Fruit fly (Drosophila melanogaster) whole organism, embryonic: ENCODE measurements around the gene CG43137.

ENCODE experiments used
- Abd-B ChIP-seq: fragments of 200-800 bp; sonication (Bioruptor generic); optimal IDR thresholded peaks from 2 replicates; lab custom pipeline; 2018; ENCODE audit warnings: missing biosample characterization, mild to moderate bottlenecking, missing genetic modification characterization, moderate library complexity
- BtbVII ChIP-seq: fragments of 200-800 bp; sonication (Bioruptor generic); optimal IDR thresholded peaks from 3 replicates; lab custom pipeline; 2017; ENCODE audit warnings: missing biosample characterization, mild to moderate bottlenecking, missing genetic modification characterization
- CG10979 ChIP-seq: fragments of 200-800 bp; sonication (Bioruptor generic); optimal IDR thresholded peaks from 2 replicates; lab custom pipeline; 2018; ENCODE audit warnings: missing biosample characterization, mild to moderate bottlenecking, missing genetic modification characterization, moderate library complexity
- CG1233 ChIP-seq: fragments of 200-800 bp; sonication (Bioruptor generic); optimal IDR thresholded peaks from 4 replicates; lab custom pipeline; 2018; ENCODE audit warnings: missing biosample characterization, mild to moderate bottlenecking, missing genetic modification characterization
- CG13775 ChIP-seq: fragments of 200-800 bp; sonication (Bioruptor generic); optimal IDR thresholded peaks from 3 replicates; lab custom pipeline; 2017; ENCODE audit warnings: missing biosample characterization, mild to moderate bottlenecking, missing genetic modification characterization
- CG15073 ChIP-seq: fragments of 200-800 bp; sonication (Bioruptor generic); optimal IDR thresholded peaks from 2 replicates; lab custom pipeline; 2016; ENCODE audit warnings: missing biosample characterization, missing genetic modification characterization
- CG17359 ChIP-seq: fragments of 200-800 bp; sonication (Bioruptor generic); optimal IDR thresholded peaks from 3 replicates; lab custom pipeline; 2018; ENCODE audit warnings: missing biosample characterization, mild to moderate bottlenecking, missing genetic modification characterization, moderate library complexity
- CG1792 ChIP-seq: fragments of 200-800 bp; sonication (Bioruptor generic); optimal IDR thresholded peaks from 2 replicates; lab custom pipeline; 2016; ENCODE audit warnings: missing biosample characterization, missing genetic modification characterization
- CG4404 ChIP-seq: fragments of 200-800 bp; sonication (Bioruptor generic); IDR thresholded peaks from 2 replicates; pipeline ENCODE4 v1.3.6; 2022; ENCODE audit warnings: missing biosample characterization, missing genetic modification characterization
- CG4730 ChIP-seq: fragments of 200-800 bp; sonication (Bioruptor generic); IDR thresholded peaks from 2 replicates; pipeline ENCODE4 v1.3.6; 2022; ENCODE audit warnings: missing biosample characterization, missing genetic modification characterization
- CG5245 ChIP-seq: fragments of 200-800 bp; sonication (Bioruptor generic); optimal IDR thresholded peaks from 3 replicates; lab custom pipeline; 2016; ENCODE audit warnings: missing biosample characterization, missing genetic modification characterization
- CG6654 ChIP-seq: fragments of 200-800 bp; sonication (Bioruptor generic); optimal IDR thresholded peaks from 2 replicates; lab custom pipeline; 2017; ENCODE audit warnings: missing biosample characterization, mild to moderate bottlenecking, missing genetic modification characterization
- CG7839 ChIP-seq: fragments of 200-800 bp; sonication (Bioruptor generic); optimal IDR thresholded peaks from 3 replicates; lab custom pipeline; 2018; ENCODE audit warnings: missing biosample characterization, mild to moderate bottlenecking, missing genetic modification characterization, moderate library complexity
- CG8290 ChIP-seq, 3 experiments: fragments of 200-800 bp; sonication (Bioruptor generic); optimal IDR thresholded peaks; 2 replicates each; lab custom pipeline; 2016 to 2019; ENCODE audit warnings: missing biosample characterization in 3 of 3, missing genetic modification characterization in 3 of 3, mild to moderate bottlenecking in 2 of 3, moderate library complexity in 1 of 3
- Drgx ChIP-seq: fragments of 200-800 bp; sonication (Bioruptor generic); IDR thresholded peaks from 2 replicates; pipeline ENCODE4 v1.3.6; 2022; ENCODE audit warnings: missing biosample characterization, missing genetic modification characterization
- Fer2 ChIP-seq: fragments of 200-800 bp; sonication (Bioruptor generic); optimal IDR thresholded peaks from 2 replicates; lab custom pipeline; 2018; ENCODE audit warnings: missing biosample characterization, mild to moderate bottlenecking, missing genetic modification characterization, moderate library complexity
- Fer3 ChIP-seq: fragments of 200-800 bp; sonication (Bioruptor generic); optimal IDR thresholded peaks from 2 replicates; lab custom pipeline; 2018; ENCODE audit warnings: missing biosample characterization, mild to moderate bottlenecking, missing genetic modification characterization, moderate library complexity
- HLH4C ChIP-seq: fragments of 200-800 bp; sonication (Bioruptor generic); IDR thresholded peaks from 3 replicates; pipeline ENCODE4 v1.3.6; 2022; ENCODE audit warnings: missing biosample characterization, missing genetic modification characterization; ENCODE audit not compliant: partially characterized antibody
- Hand ChIP-seq: fragments of 200-800 bp; sonication (Bioruptor generic); optimal IDR thresholded peaks from 2 replicates; lab custom pipeline; 2017; ENCODE audit warnings: mild to moderate bottlenecking, missing biosample characterization, missing genetic modification reagents, missing genetic modification characterization
- HmgD ChIP-seq: fragments of 200-800 bp; sonication (Bioruptor generic); optimal IDR thresholded peaks from 3 replicates; lab custom pipeline; 2016; ENCODE audit warnings: missing biosample characterization, missing genetic modification characterization
- NK7.1 ChIP-seq: fragments of 200-800 bp; sonication (Bioruptor generic); optimal IDR thresholded peaks from 3 replicates; lab custom pipeline; 2016; ENCODE audit warnings: missing biosample characterization, missing genetic modification characterization
- Nf-YA ChIP-seq: fragments of 200-800 bp; sonication (Bioruptor generic); IDR thresholded peaks from 2 replicates; pipeline ENCODE4 v1.3.6; 2022; ENCODE audit warnings: missing biosample characterization, missing genetic modification characterization
- Stat92E ChIP-seq, 3 experiments: fragments of >200 bp in 2 of 3; fragments of 200-800 bp in 1 of 3; sonication (Bioruptor generic) in 1 of 3; optimal IDR thresholded peaks; 2 replicates each; lab custom pipeline; 2017 to 2019; ENCODE audit warnings: missing biosample characterization in 3 of 3, missing genetic modification characterization in 3 of 3, mild to moderate bottlenecking in 1 of 3, moderate library complexity in 1 of 3
- Xrp1 ChIP-seq: fragments of 200-800 bp; sonication (Bioruptor generic); IDR thresholded peaks from 2 replicates; pipeline ENCODE4 v1.3.6; 2022; ENCODE audit warnings: missing biosample characterization, missing genetic modification characterization
- ara ChIP-seq: fragments of 200-800 bp; sonication (Bioruptor generic); IDR thresholded peaks from 2 replicates; pipeline ENCODE4 v1.3.6; 2022; ENCODE audit warnings: missing biosample characterization, missing genetic modification characterization
- ase ChIP-seq: fragments of 200-800 bp; sonication (Bioruptor generic); IDR thresholded peaks from 3 replicates; pipeline ENCODE4 v1.3.6; 2022; ENCODE audit warnings: missing biosample characterization, missing genetic modification characterization
- btn ChIP-seq: fragments of 200-800 bp; sonication (Bioruptor generic); optimal IDR thresholded peaks from 2 replicates; lab custom pipeline; 2016; ENCODE audit warnings: missing biosample characterization, missing genetic modification characterization
- cato ChIP-seq: fragments of 200-800 bp; sonication (Bioruptor generic); optimal IDR thresholded peaks from 2 replicates; lab custom pipeline; 2016; ENCODE audit warnings: missing biosample characterization, missing genetic modification characterization, borderline replicate concordance
- chm ChIP-seq: fragments of 200-800 bp; sonication (Bioruptor generic); IDR thresholded peaks from 2 replicates; pipeline ENCODE4 v1.3.6; 2022; ENCODE audit warnings: missing biosample characterization, missing genetic modification characterization
- crp ChIP-seq, 2 experiments: fragments of 200-800 bp; sonication (Bioruptor generic); optimal IDR thresholded peaks; 2 replicates in 1 of 2; 3 replicates in 1 of 2; lab custom pipeline; 2017; ENCODE audit warnings: missing biosample characterization in 2 of 2, missing genetic modification characterization in 2 of 2, mild to moderate bottlenecking in 1 of 2, moderate library complexity in 1 of 2
- da ChIP-seq: fragments of 200-800 bp; sonication (Bioruptor generic); optimal IDR thresholded peaks from 2 replicates; lab custom pipeline; 2016; ENCODE audit warnings: missing biosample characterization, missing genetic modification characterization
- dmrt99B ChIP-seq: fragments of 200-800 bp; sonication (Bioruptor generic); optimal IDR thresholded peaks from 2 replicates; lab custom pipeline; 2018; ENCODE audit warnings: missing biosample characterization, mild to moderate bottlenecking, missing genetic modification characterization, moderate library complexity
- en ChIP-seq: fragments of 200-800 bp; sonication (Bioruptor generic); optimal IDR thresholded peaks from 2 replicates; lab custom pipeline; 2016; ENCODE audit warnings: missing biosample characterization, missing genetic modification characterization
- gcm2 ChIP-seq: fragments of 200-800 bp; sonication (Bioruptor generic); optimal IDR thresholded peaks from 2 replicates; lab custom pipeline; 2016; ENCODE audit warnings: missing biosample characterization, missing genetic modification characterization
- ham ChIP-seq: fragments of 200-800 bp; sonication (Bioruptor generic); IDR thresholded peaks from 2 replicates; pipeline ENCODE4 v1.3.6; 2022; ENCODE audit warnings: missing biosample characterization, missing genetic modification characterization
- hkb ChIP-seq, 2 experiments: fragments of 200-800 bp in 1 of 2; fragments of >200 bp in 1 of 2; sonication (Bioruptor generic) in 1 of 2; IDR thresholded peaks in 1 of 2; optimal IDR thresholded peaks in 1 of 2; 2 replicates each; pipeline versions ENCODE4 v1.3.6 to Lab custom; 2017 to 2022; ENCODE audit warnings: missing biosample characterization in 1 of 2, missing genetic modification characterization in 1 of 2
- insv ChIP-seq, 2 experiments: fragments of 200-800 bp; sonication (Bioruptor generic); optimal IDR thresholded peaks; 3 replicates each; lab custom pipeline; 2016 to 2018; ENCODE audit warnings: missing biosample characterization in 2 of 2, missing genetic modification characterization in 2 of 2
- kay ChIP-seq: fragments of 200-800 bp; sonication (Bioruptor generic); optimal IDR thresholded peaks from 2 replicates; lab custom pipeline; 2016; ENCODE audit warnings: missing biosample characterization, missing genetic modification characterization
- lilli ChIP-seq: fragments of 200-800 bp; sonication (Bioruptor generic); optimal IDR thresholded peaks from 3 replicates; lab custom pipeline; 2016; ENCODE audit warnings: missing biosample characterization, missing genetic modification characterization
- otp ChIP-seq: fragments of 200-800 bp; sonication (Bioruptor generic); IDR thresholded peaks from 3 replicates; pipeline ENCODE4, ENCODE4 v1.3.6; 2022; ENCODE audit warnings: missing biosample characterization, missing genetic modification characterization
- pb ChIP-seq: fragments of 200-800 bp; sonication (Bioruptor generic); optimal IDR thresholded peaks from 3 replicates; lab custom pipeline; 2016; ENCODE audit warnings: missing biosample characterization, missing genetic modification characterization
- sim ChIP-seq: fragments of 200-800 bp; sonication (Bioruptor generic); IDR thresholded peaks from 2 replicates; pipeline ENCODE4 v1.3.6; 2022; ENCODE audit warnings: missing biosample characterization, missing genetic modification characterization
- sna ChIP-seq: fragments of 200-800 bp; sonication (Bioruptor generic); IDR thresholded peaks from 2 replicates; pipeline ENCODE4 v1.3.6; 2022; ENCODE audit warnings: missing biosample characterization, missing genetic modification characterization; ENCODE audit not compliant: partially characterized antibody
- sqz ChIP-seq: fragments of 200-800 bp; sonication (Bioruptor generic); optimal IDR thresholded peaks from 3 replicates; lab custom pipeline; 2018; ENCODE audit warnings: missing biosample characterization, mild to moderate bottlenecking, missing genetic modification characterization
- tll ChIP-seq, 2 experiments: fragments of 200-800 bp in 1 of 2; fragments of >200 bp in 1 of 2; sonication (Bioruptor generic) in 1 of 2; optimal IDR thresholded peaks; 2 replicates each; lab custom pipeline; 2017 to 2019; ENCODE audit warnings: missing biosample characterization in 2 of 2, missing genetic modification characterization in 2 of 2, mild to moderate bottlenecking in 1 of 2, moderate library complexity in 1 of 2
- trh ChIP-seq: fragments of 200-800 bp; sonication (Bioruptor generic); optimal IDR thresholded peaks from 2 replicates; lab custom pipeline; 2016; ENCODE audit warnings: missing biosample characterization, missing genetic modification characterization
- twi ChIP-seq: fragments of 200-800 bp; optimal IDR thresholded peaks from 2 replicates; lab custom pipeline; 2019; ENCODE audit warnings: missing biosample characterization, mild to moderate bottlenecking, missing genetic modification characterization, moderate library complexity
- yki ChIP-seq: fragments of >200 bp; optimal IDR thresholded peaks from 3 replicates; lab custom pipeline; 2018

CG43137 gene

DNA sequence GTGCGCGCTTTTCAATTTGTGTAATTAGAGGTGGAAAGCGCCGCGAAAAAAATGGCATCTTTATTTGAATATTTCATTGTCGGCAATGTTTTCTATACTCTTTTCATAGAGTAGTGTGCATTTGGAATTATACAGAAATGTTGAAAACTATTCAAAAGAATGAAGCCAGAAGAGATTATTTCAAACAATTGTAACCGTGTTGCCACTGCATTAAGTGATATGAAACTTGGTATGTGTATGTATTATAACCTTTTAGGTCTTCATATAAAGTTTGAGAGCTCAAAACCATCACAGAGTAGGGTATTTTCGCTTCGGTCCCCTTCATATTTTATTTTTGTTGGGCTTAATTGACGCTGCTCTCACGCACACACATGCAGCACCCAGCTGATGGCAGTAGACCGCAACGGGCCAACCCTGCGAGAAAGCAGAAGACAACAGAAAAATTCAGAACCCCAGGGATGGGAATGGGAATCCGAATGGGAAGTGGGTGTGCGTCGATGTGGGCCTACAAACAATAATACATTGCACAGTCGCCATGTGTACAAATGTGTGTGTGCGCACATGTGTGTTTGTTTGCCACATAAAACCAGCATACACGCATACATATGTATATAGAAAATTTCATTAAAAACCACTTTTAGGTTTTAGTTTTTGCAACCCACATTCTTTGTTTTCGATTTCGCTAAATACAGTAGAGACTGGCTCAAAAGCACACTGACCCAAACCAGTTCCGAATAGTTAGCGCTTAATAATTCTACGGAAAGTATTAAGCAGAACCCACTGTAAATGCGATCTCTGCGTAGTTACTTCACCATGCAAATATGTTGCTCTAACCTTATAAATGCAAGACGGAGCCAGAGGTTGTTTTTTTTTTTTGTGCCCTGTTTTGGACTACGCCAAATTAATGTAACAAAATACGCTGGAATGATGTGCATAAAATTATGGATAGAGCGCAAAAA is 29.9 kb upstream of the CG43137 start:
- TF ChIP-seq Hand (GFP tag; lab: Kevin White, UChicago) (no peak), Nf-YA (no peak), sna (GFP tag; lab: Robert Waterston, UW) (no peak), sim (no peak), ara (GFP tag; lab: Robert Waterston, UW) (no peak), CG1233 (GFP tag; lab: Kevin White, UChicago) (no peak), hkb (optimal IDR thresholded peaks at IDR 0.05; lab: Kevin White, UChicago) (no peak), hkb (GFP tag; IDR thresholded peaks at IDR 0.05; lab: Robert Waterston, UW) (no peak), lilli (GFP tag; lab: Kevin White, UChicago) (no peak), insv (GFP tag; optimal IDR thresholded peaks at IDR 0.05; lab: Kevin White, UChicago) (no peak), Drgx (0 out of 2 replicates have a peak, but pooled peaks have one; percentile 13), crp (GFP tag; optimal IDR thresholded peaks at IDR 0.05; lab: Kevin White, UChicago) (peak in 1 of 2 experiments; percentile 32), btn (GFP tag; lab: Kevin White, UChicago) (no peak), HLH4C (no peak), pb (GFP tag; lab: Kevin White, UChicago) (no peak), en (no peak), CG4730 (GFP tag; lab: Robert Waterston, UW) (no peak), da (GFP tag; lab: Kevin White, UChicago) (no peak), chm (GFP tag; lab: Robert Waterston, UW) (no peak), Fer2 (no peak), sqz (GFP tag; lab: Kevin White, UChicago) (no peak), CG17359 (tag; lab: Kevin White, UChicago) (no peak), cato (GFP tag; lab: Kevin White, UChicago) (no peak), CG1792 (GFP tag; lab: Kevin White, UChicago) (no peak), CG4404 (GFP tag; lab: Robert Waterston, UW) (no peak), Xrp1 (GFP tag; lab: Robert Waterston, UW) (0 out of 2 replicates have a peak, but pooled peaks have one; percentile 9), tll (GFP tag; optimal IDR thresholded peaks at IDR 0.05; lab: Kevin White, UChicago) (no peak), kay (GFP tag; lab: Kevin White, UChicago) (no peak), CG6654 (no peak), CG8290 (GFP tag; optimal IDR thresholded peaks at IDR 0.05; lab: Kevin White, UChicago) (no peak), CG8290 (tag; optimal IDR thresholded peaks at IDR 0.05; lab: Kevin White, UChicago) (no peak), CG15073 (GFP tag; lab: Kevin White, UChicago) (no peak), otp (GFP tag; lab: Robert Waterston, UW) (no peak), CG7839 (tag; lab: Kevin White, UChicago) (peak; percentile 25), CG10979 (tag; lab: Kevin White, UChicago) (peak; percentile 30), gcm2 (no peak), NK7.1 (GFP tag; lab: Kevin White, UChicago) (no peak), ase (GFP tag; lab: Robert Waterston, UW) (no peak), Fer3 (tag; lab: Kevin White, UChicago) (no peak), twi (tag; lab: Kevin White, UChicago) (peak; percentile 83), Stat92E (GFP tag; optimal IDR thresholded peaks at IDR 0.05; lab: Kevin White, UChicago) (no peak), yki (lab: Kevin White, UChicago) (no peak), ham (no peak), dmrt99B (tag; lab: Kevin White, UChicago) (peak; percentile 31), HmgD (no peak), BtbVII (no peak), Abd-B (no peak), CG5245 (GFP tag; lab: Kevin White, UChicago) (no peak), CG13775 (no peak), trh (GFP tag; lab: Kevin White, UChicago) (no peak)
